Fruit fly (Drosophila melanogaster) whole organism, embryonic: ENCODE data around the gene CG10252.

Experiments used
- Aef1 ChIP-seq: fragments of 200-800 bp; sonication (Bioruptor generic); IDR thresholded peaks from 3 replicates; pipeline ENCODE4 v1.3.6; 2022; ENCODE audit warnings: missing biosample characterization, missing genetic modification characterization
- Atf3 ChIP-seq: fragments of 200-800 bp; sonication (Bioruptor generic); optimal IDR thresholded peaks from 3 replicates; lab custom pipeline; 2016; ENCODE audit warnings: missing biosample characterization, missing genetic modification characterization
- Bteb2 ChIP-seq: fragments of 200-800 bp; sonication (Bioruptor generic); optimal IDR thresholded peaks from 2 replicates; lab custom pipeline; 2016; ENCODE audit warnings: missing biosample characterization, missing genetic modification characterization
- CG10274 ChIP-seq: fragments of 200-800 bp; sonication (Bioruptor generic); optimal IDR thresholded peaks from 3 replicates; lab custom pipeline; 2017; ENCODE audit warnings: missing biosample characterization, mild to moderate bottlenecking, missing genetic modification characterization
- CG10543 ChIP-seq: fragments of 200-800 bp; sonication (Bioruptor generic); optimal IDR thresholded peaks from 3 replicates; lab custom pipeline; 2017; ENCODE audit warnings: missing biosample characterization, mild to moderate bottlenecking, missing genetic modification characterization, moderate library complexity
- CG11085 ChIP-seq: fragments of 200-800 bp; sonication (Bioruptor generic); IDR thresholded peaks from 2 replicates; pipeline ENCODE4 v1.3.6; 2022; ENCODE audit warnings: missing biosample characterization, missing genetic modification characterization
- CG12219 ChIP-seq: fragments of 200-800 bp; sonication (Bioruptor generic); optimal IDR thresholded peaks from 3 replicates; lab custom pipeline; 2018; ENCODE audit warnings: missing biosample characterization, mild to moderate bottlenecking, missing genetic modification characterization
- CG12391 ChIP-seq: fragments of 200-800 bp; sonication (Bioruptor generic); optimal IDR thresholded peaks from 3 replicates; lab custom pipeline; 2018; ENCODE audit warnings: missing biosample characterization, mild to moderate bottlenecking, missing genetic modification characterization, moderate library complexity
- CG13296 ChIP-seq: fragments of 200-800 bp; sonication (Bioruptor generic); optimal IDR thresholded peaks from 3 replicates; lab custom pipeline; 2018; ENCODE audit warnings: missing biosample characterization, mild to moderate bottlenecking, missing genetic modification characterization
- CG14667 ChIP-seq: fragments of 200-800 bp; sonication (Bioruptor generic); IDR thresholded peaks from 2 replicates; pipeline ENCODE4 v1.3.6; 2022; ENCODE audit warnings: missing biosample characterization, missing genetic modification characterization
- CG15479 ChIP-seq: fragments of 200-800 bp; sonication (Bioruptor generic); optimal IDR thresholded peaks from 3 replicates; lab custom pipeline; 2019; ENCODE audit warnings: missing biosample characterization, mild to moderate bottlenecking, missing genetic modification characterization, moderate library complexity
- CG15514 ChIP-seq: fragments of 200-800 bp; sonication (Bioruptor generic); optimal IDR thresholded peaks from 3 replicates; lab custom pipeline; 2017; ENCODE audit warnings: missing biosample characterization, missing genetic modification characterization, mild to moderate bottlenecking, moderate library complexity, missing genetic modification reagents
- CG16779 ChIP-seq: fragments of 200-800 bp; sonication (Bioruptor generic); IDR thresholded peaks from 2 replicates; pipeline ENCODE4 v1.3.6; 2022; ENCODE audit warnings: missing biosample characterization, missing genetic modification characterization
- CG17186 ChIP-seq: fragments of 200-800 bp; sonication (Bioruptor generic); optimal IDR thresholded peaks from 3 replicates; lab custom pipeline; 2017; ENCODE audit warnings: missing biosample characterization, missing genetic modification reagents, missing genetic modification characterization
- CG30020 ChIP-seq: fragments of 200-800 bp; optimal IDR thresholded peaks from 2 replicates; lab custom pipeline; 2019; ENCODE audit warnings: missing biosample characterization, mild to moderate bottlenecking, missing genetic modification characterization, moderate library complexity
- CG30431 ChIP-seq: fragments of 200-800 bp; sonication (Bioruptor generic); optimal IDR thresholded peaks from 2 replicates; lab custom pipeline; 2017; ENCODE audit warnings: missing biosample characterization, missing genetic modification characterization
- CG3065 ChIP-seq: fragments of 200-800 bp; sonication (Bioruptor generic); optimal IDR thresholded peaks from 2 replicates; lab custom pipeline; 2016; ENCODE audit warnings: missing biosample characterization, missing genetic modification characterization
- CG3407 ChIP-seq: fragments of 200-800 bp; sonication (Bioruptor generic); optimal IDR thresholded peaks from 2 replicates; lab custom pipeline; 2018; ENCODE audit warnings: missing biosample characterization, mild to moderate bottlenecking, missing genetic modification characterization
- CG43689 ChIP-seq: fragments of 200-800 bp; sonication (Bioruptor generic); IDR thresholded peaks from 2 replicates; pipeline ENCODE4 v1.3.6; 2022; ENCODE audit warnings: missing biosample characterization, missing genetic modification characterization
- CG4854 ChIP-seq: fragments of 200-800 bp; sonication (Bioruptor generic); optimal IDR thresholded peaks from 2 replicates; lab custom pipeline; 2016; ENCODE audit warnings: missing biosample characterization, missing genetic modification characterization, inconsistent platforms
- CG7839 ChIP-seq: fragments of 200-800 bp; sonication (Bioruptor generic); optimal IDR thresholded peaks from 3 replicates; lab custom pipeline; 2018; ENCODE audit warnings: missing biosample characterization, mild to moderate bottlenecking, missing genetic modification characterization, moderate library complexity
- CG8089 ChIP-seq: fragments of 200-800 bp; sonication (Bioruptor generic); optimal IDR thresholded peaks from 3 replicates; lab custom pipeline; 2016; ENCODE audit warnings: missing biosample characterization, missing genetic modification characterization
- CG8924 ChIP-seq: fragments of 200-800 bp; optimal IDR thresholded peaks from 3 replicates; lab custom pipeline; 2019; ENCODE audit warnings: missing biosample characterization, mild to moderate bottlenecking, missing genetic modification characterization, moderate library complexity
- CG9609 ChIP-seq: fragments of 200-800 bp; sonication (Bioruptor generic); optimal IDR thresholded peaks from 3 replicates; lab custom pipeline; 2016; ENCODE audit warnings: missing biosample characterization, missing genetic modification characterization
- CG9727 ChIP-seq: fragments of 200-800 bp; sonication (Bioruptor generic); optimal IDR thresholded peaks from 3 replicates; lab custom pipeline; 2017; ENCODE audit warnings: missing biosample characterization, mild to moderate bottlenecking, missing genetic modification characterization
- Chrac-16 ChIP-seq: fragments of 200-800 bp; sonication (Bioruptor generic); optimal IDR thresholded peaks from 3 replicates; lab custom pipeline; 2016; ENCODE audit warnings: missing biosample characterization, missing genetic modification characterization
- Dbx ChIP-seq: fragments of 200-800 bp; sonication (Bioruptor generic); IDR thresholded peaks from 3 replicates; pipeline ENCODE4 v1.3.6; 2022; ENCODE audit warnings: missing biosample characterization, missing genetic modification characterization
- Dek ChIP-seq: fragments of 200-800 bp; sonication (Bioruptor generic); optimal IDR thresholded peaks from 3 replicates; lab custom pipeline; 2019; ENCODE audit warnings: missing biosample characterization, mild to moderate bottlenecking, missing genetic modification characterization, moderate library complexity
- E2f2 ChIP-seq: fragments of 200-800 bp; sonication (Bioruptor generic); IDR thresholded peaks from 2 replicates; pipeline ENCODE4 v1.3.6; 2022; ENCODE audit warnings: missing biosample characterization, missing genetic modification characterization
- HmgZ ChIP-seq: fragments of 200-800 bp; sonication (Bioruptor generic); optimal IDR thresholded peaks from 2 replicates; lab custom pipeline; 2018; ENCODE audit warnings: missing biosample characterization, mild to moderate bottlenecking, missing genetic modification characterization
- Mrtf ChIP-seq: fragments of 200-800 bp; sonication (Bioruptor generic); IDR thresholded peaks from 3 replicates; pipeline ENCODE4 v1.3.6; 2022; ENCODE audit warnings: missing biosample characterization, missing genetic modification characterization
- Side ChIP-seq: fragments of 200-800 bp; sonication (Bioruptor generic); optimal IDR thresholded peaks from 2 replicates; lab custom pipeline; 2016; ENCODE audit warnings: missing biosample characterization, missing genetic modification characterization
- Spps ChIP-seq: fragments of 200-800 bp; sonication (Bioruptor generic); optimal IDR thresholded peaks from 2 replicates; lab custom pipeline; 2018; ENCODE audit warnings: missing biosample characterization, mild to moderate bottlenecking, missing genetic modification characterization
- Sry-δ ChIP-seq: fragments of 200-800 bp; sonication (Bioruptor generic); optimal IDR thresholded peaks from 2 replicates; lab custom pipeline; 2016; ENCODE audit warnings: missing biosample characterization, missing genetic modification characterization
- ara ChIP-seq: fragments of 200-800 bp; sonication (Bioruptor generic); IDR thresholded peaks from 2 replicates; pipeline ENCODE4 v1.3.6; 2022; ENCODE audit warnings: missing biosample characterization, missing genetic modification characterization
- caup ChIP-seq: fragments of 200-800 bp; sonication (Bioruptor generic); optimal IDR thresholded peaks from 3 replicates; lab custom pipeline; 2017; ENCODE audit warnings: missing biosample characterization, mild to moderate bottlenecking, missing genetic modification characterization, moderate library complexity; ENCODE audit not compliant: severe bottlenecking
- crc ChIP-seq: fragments of 200-800 bp; sonication (Bioruptor generic); optimal IDR thresholded peaks from 2 replicates; lab custom pipeline; 2016; ENCODE audit warnings: missing biosample characterization, missing genetic modification characterization
- crol ChIP-seq: fragments of 200-800 bp; sonication (Bioruptor generic); IDR thresholded peaks from 2 replicates; pipeline ENCODE4 v1.3.6; 2022; ENCODE audit warnings: missing biosample characterization, missing genetic modification characterization
- en ChIP-seq: fragments of 200-800 bp; sonication (Bioruptor generic); optimal IDR thresholded peaks from 2 replicates; lab custom pipeline; 2016; ENCODE audit warnings: missing biosample characterization, missing genetic modification characterization
- hth ChIP-seq: fragments of >200 bp; optimal IDR thresholded peaks from 2 replicates; lab custom pipeline; 2017; ENCODE audit warnings: inconsistent platforms
- jigr1 ChIP-seq: fragments of 200-800 bp; sonication (Bioruptor generic); IDR thresholded peaks from 3 replicates; pipeline ENCODE4 v1.3.6; 2022; ENCODE audit warnings: missing biosample characterization, missing genetic modification characterization
- lov ChIP-seq, 2 experiments: fragments of 200-800 bp in 1 of 2; fragments of >200 bp in 1 of 2; sonication (Bioruptor generic) in 1 of 2; IDR thresholded peaks in 1 of 2; optimal IDR thresholded peaks in 1 of 2; 2 replicates in 1 of 2; 3 replicates in 1 of 2; pipeline versions ENCODE4 v1.3.6 to Lab custom; 2017 to 2022; ENCODE audit warnings: missing biosample characterization in 1 of 2, missing genetic modification characterization in 1 of 2
- nau ChIP-seq: fragments of 200-800 bp; sonication (Bioruptor generic); optimal IDR thresholded peaks from 3 replicates; lab custom pipeline; 2017; ENCODE audit warnings: missing biosample characterization, mild to moderate bottlenecking, missing genetic modification characterization, missing genetic modification reagents
- odd ChIP-seq: fragments of 200-800 bp; sonication (Bioruptor generic); optimal IDR thresholded peaks from 2 replicates; lab custom pipeline; 2017; ENCODE audit warnings: missing biosample characterization, mild to moderate bottlenecking, missing genetic modification characterization
- pb ChIP-seq: fragments of 200-800 bp; sonication (Bioruptor generic); optimal IDR thresholded peaks from 3 replicates; lab custom pipeline; 2016; ENCODE audit warnings: missing biosample characterization, missing genetic modification characterization
- pho ChIP-seq: fragments of 200-800 bp; sonication (Bioruptor generic); optimal IDR thresholded peaks from 2 replicates; lab custom pipeline; 2016; ENCODE audit warnings: missing biosample characterization, missing genetic modification characterization
- pros ChIP-seq: fragments of 200-800 bp; sonication (Bioruptor generic); optimal IDR thresholded peaks from 3 replicates; lab custom pipeline; 2019; ENCODE audit warnings: missing biosample characterization, mild to moderate bottlenecking, missing genetic modification characterization, moderate library complexity
- salm ChIP-seq: fragments of 200-800 bp; sonication (Bioruptor generic); optimal IDR thresholded peaks from 2 replicates; lab custom pipeline; 2018; ENCODE audit warnings: missing biosample characterization, mild to moderate bottlenecking, missing genetic modification characterization
- sens ChIP-seq: fragments of 200-800 bp; sonication (Bioruptor generic); peaks from one replicate; lab custom pipeline; 2016; ENCODE audit warnings: missing biosample characterization, missing genetic modification characterization
- slou ChIP-seq: fragments of 200-800 bp; sonication (Bioruptor generic); optimal IDR thresholded peaks from 3 replicates; lab custom pipeline; 2016; ENCODE audit warnings: missing biosample characterization, missing genetic modification characterization
- twi ChIP-seq: fragments of 200-800 bp; optimal IDR thresholded peaks from 2 replicates; lab custom pipeline; 2019; ENCODE audit warnings: missing biosample characterization, mild to moderate bottlenecking, missing genetic modification characterization, moderate library complexity

Gene CG10252

dm6 chr3R:23713901-23714300, 17.9 kb upstream of the CG10252 start (continued):
- TF ChIP-seq Spps (tag; lab: Kevin White, UChicago) = peak; percentile 33
- TF ChIP-seq pho = no peak
- peak; percentile 75 for TF ChIP-seq CG12391 (tag; lab: Kevin White, UChicago)
- no peak for TF ChIP-seq Dbx (GFP tag; lab: Robert Waterston, UW)
- TF ChIP-seq Chrac-16 (GFP tag; lab: Kevin White, UChicago) = peak; percentile 63
- peak; percentile 56; the same call in 1 of the 3 replicates for TF ChIP-seq Mrtf (GFP tag; lab: Robert Waterston, UW)
- TF ChIP-seq twi (tag; lab: Kevin White, UChicago) = peak; percentile 31
- peak; percentile 31 for TF ChIP-seq CG14667 (GFP tag; lab: Robert Waterston, UW)
- peak; percentile 97 for TF ChIP-seq sens
- TF ChIP-seq nau (GFP tag; lab: Kevin White, UChicago) = peak; percentile 82
- TF ChIP-seq CG13296 (GFP tag; lab: Kevin White, UChicago) = peak; percentile 11
- TF ChIP-seq Side (GFP tag; lab: Kevin White, UChicago) = peak; percentile 56
- no peak for TF ChIP-seq crol
- 0 out of 3 replicates have a peak, but pooled peaks have one; percentile 12 for TF ChIP-seq jigr1 (GFP tag; lab: Robert Waterston, UW)
- peak; percentile 56 for TF ChIP-seq salm (tag; lab: Kevin White, UChicago)
- TF ChIP-seq Aef1 = 0 out of 3 replicates have a peak, but pooled peaks have one; percentile 19
- TF ChIP-seq CG10274 (GFP tag; lab: Kevin White, UChicago) = no peak
- peak; percentile 63 for TF ChIP-seq CG7839
- TF ChIP-seq Atf3 = peak; percentile 41
- TF ChIP-seq CG17186 (GFP tag; lab: Kevin White, UChicago) = no peak
- TF ChIP-seq CG4854 (GFP tag; lab: Kevin White, UChicago) = no peak
- peak; percentile 16 for TF ChIP-seq CG8089 (GFP tag; lab: Kevin White, UChicago)
- peak; percentile 2 for TF ChIP-seq crc (GFP tag; lab: Kevin White, UChicago)
- peak; percentile 60 for TF ChIP-seq CG3407 (GFP tag; lab: Kevin White, UChicago)
- TF ChIP-seq CG43689 (GFP tag; lab: Robert Waterston, UW) = peak; percentile 27; the same call in 1 of the 2 replicates
- no peak for TF ChIP-seq pros
- no peak for TF ChIP-seq CG10543 (GFP tag; lab: Kevin White, UChicago)
- TF ChIP-seq ara (GFP tag; lab: Robert Waterston, UW) = peak; percentile 75
- peak; percentile 50 for TF ChIP-seq Bteb2 (GFP tag; lab: Kevin White, UChicago)
- no peak for TF ChIP-seq slou (GFP tag; lab: Kevin White, UChicago)
- TF ChIP-seq CG16779 (GFP tag; lab: Robert Waterston, UW) = no peak
- peak; percentile 39; the same call in 1 of the 2 replicates for TF ChIP-seq E2f2 (GFP tag; lab: Robert Waterston, UW)
- peak; percentile 2 for TF ChIP-seq CG15514 (GFP tag; lab: Kevin White, UChicago)
- peak; percentile 35 for TF ChIP-seq Dek (tag; lab: Kevin White, UChicago)
- no peak for TF ChIP-seq lov (optimal IDR thresholded peaks at IDR 0.05; lab: Kevin White, UChicago)
- peak; percentile 69; the same call in 1 of the 3 replicates for TF ChIP-seq lov (GFP tag; IDR thresholded peaks at IDR 0.05; lab: Robert Waterston, UW)
- no peak for TF ChIP-seq CG30020 (tag; lab: Kevin White, UChicago)
- 0 out of 2 replicates have a peak, but pooled peaks have one; percentile 35 for TF ChIP-seq CG11085 (GFP tag; lab: Robert Waterston, UW)
- TF ChIP-seq CG15479 = no peak
- TF ChIP-seq Sry-δ (GFP tag; lab: Kevin White, UChicago) = peak; percentile 21
- no peak for TF ChIP-seq odd (GFP tag; lab: Kevin White, UChicago)
- TF ChIP-seq CG8924 = peak; percentile 31
- no peak for TF ChIP-seq en (GFP tag; lab: Kevin White, UChicago)
- no peak for TF ChIP-seq hth (lab: Kevin White, UChicago)
- peak; percentile 11 for TF ChIP-seq pb (GFP tag; lab: Kevin White, UChicago)
- TF ChIP-seq HmgZ (tag; lab: Kevin White, UChicago) = no peak
- TF ChIP-seq CG9609 = peak; percentile 31
- no peak for TF ChIP-seq caup (GFP tag; lab: Kevin White, UChicago)
- TF ChIP-seq CG12219 (GFP tag; lab: Kevin White, UChicago) = peak; percentile 57
- peak; percentile 48 for TF ChIP-seq CG30431
- TF ChIP-seq CG3065 = peak; percentile 18
- peak; percentile 64 for TF ChIP-seq CG9727 (GFP tag; lab: Kevin White, UChicago)
